Worm (Caenorhabditis elegans): Measurements from ENCODE around the gene nhr-76.

nhr-76 gene

ce11 chrIV:653138-653848 is 26.0 kb downstream of the nhr-76 start, which contains the start of gene K11H12.1:
Gene K11H12.1 (minus strand): TSS chrIV:653421.
- TF ChIP-seq ztf-29 (GFP tag; IDR thresholded peaks at IDR 0.05) (no peak), cog-1 (tag; optimal IDR thresholded peaks at IDR 0.05) (no peak), med-1 (GFP tag; optimal IDR thresholded peaks at IDR 0.05; ENCODE audit: insufficient read depth) (no peak), flt-1 (GFP tag; IDR thresholded peaks at IDR 0.05) (no peak), ztf-23 (GFP tag; IDR thresholded peaks at IDR 0.05) (no peak), klf-2 (GFP tag; conservative IDR thresholded peaks at IDR 0.05) (no peak), ref-1 (GFP tag; conservative IDR thresholded peaks at IDR 0.05) (no peak), tab-1 (GFP tag; IDR thresholded peaks at IDR 0.05) (no peak), T22C8.4 (GFP tag; IDR thresholded peaks at IDR 0.05) (no peak)

- TF ChIP-seq ztf-29 (GFP tag; IDR thresholded peaks at IDR 0.05) (peak; percentile 94), flt-1 (GFP tag; IDR thresholded peaks at IDR 0.05) (peak; percentile 96), T22C8.4 (GFP tag; IDR thresholded peaks at IDR 0.05) (peak; percentile 81), tab-1 (GFP tag; IDR thresholded peaks at IDR 0.05) (peak; percentile 87), klf-2 (GFP tag; conservative IDR thresholded peaks at IDR 0.05) (peak; percentile 87), ztf-23 (GFP tag; IDR thresholded peaks at IDR 0.05) (peak; percentile 98), med-1 (GFP tag; optimal IDR thresholded peaks at IDR 0.05; ENCODE audit: insufficient read depth) (peak; percentile 47), ref-1 (GFP tag; conservative IDR thresholded peaks at IDR 0.05) (peak; percentile 66), cog-1 (tag; optimal IDR thresholded peaks at IDR 0.05) (peak; percentile 99)
Observed at ce11 chrIV:654526-655440, 27.4 kb downstream of the nhr-76 start, which contains the start of the genes rpl-15 and K11H12.8. Gene rpl-15 (minus strand): TSS chrIV:654576. Gene K11H12.8 (plus strand): TSS chrIV:655390.

DNA sequence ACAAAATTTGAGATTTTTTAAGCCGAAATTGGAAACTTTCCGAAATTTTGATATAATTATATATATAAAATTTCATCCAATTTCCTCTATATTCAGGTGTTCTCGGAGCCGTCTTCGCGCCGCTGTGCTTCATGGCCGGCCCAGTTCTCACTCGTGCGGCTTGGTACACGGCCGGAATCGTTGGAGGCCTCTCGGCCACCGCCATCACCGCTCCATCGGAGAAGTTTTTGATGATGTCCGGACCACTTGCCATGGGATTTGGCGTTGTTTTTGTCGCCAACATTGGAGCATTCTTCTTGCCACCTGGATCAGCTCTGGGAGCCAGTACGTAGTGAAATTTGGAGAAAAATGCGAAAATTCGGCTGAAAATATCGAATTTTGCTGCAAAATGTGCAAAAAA is 29.7 kb downstream of the nhr-76 start:
- no peak for TF ChIP-seq med-1 (GFP tag; optimal IDR thresholded peaks at IDR 0.05; ENCODE audit: insufficient read depth)
- TF ChIP-seq flt-1 (GFP tag; IDR thresholded peaks at IDR 0.05) = no peak
- no peak for TF ChIP-seq T22C8.4 (GFP tag; IDR thresholded peaks at IDR 0.05)
- no peak for TF ChIP-seq ref-1 (GFP tag; conservative IDR thresholded peaks at IDR 0.05)
- TF ChIP-seq ztf-23 (GFP tag; IDR thresholded peaks at IDR 0.05) = no peak
- no peak for TF ChIP-seq klf-2 (GFP tag; conservative IDR thresholded peaks at IDR 0.05)
- no peak for TF ChIP-seq cog-1 (tag; optimal IDR thresholded peaks at IDR 0.05)
- no peak for TF ChIP-seq ztf-29 (GFP tag; IDR thresholded peaks at IDR 0.05)
- no peak for TF ChIP-seq tab-1 (GFP tag; IDR thresholded peaks at IDR 0.05)

DNA sequence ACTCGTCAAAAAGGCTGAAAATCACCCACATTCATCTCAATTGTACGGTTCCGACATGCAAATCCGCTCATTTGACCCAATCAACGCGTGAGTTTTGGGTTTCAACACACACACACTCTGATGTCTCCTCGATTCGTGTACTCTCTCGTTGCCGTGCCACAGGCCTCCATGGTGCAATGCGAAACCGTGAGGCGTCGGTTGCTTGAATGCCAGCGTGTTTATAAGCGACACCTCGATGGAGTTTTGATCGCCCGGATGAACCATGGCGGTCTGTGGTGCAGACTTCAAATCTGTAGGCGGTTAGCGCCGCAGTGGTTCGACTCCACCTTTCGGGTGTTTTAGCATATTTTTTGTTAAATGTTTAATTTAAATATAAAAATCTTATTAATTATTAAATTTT is 30.6 kb downstream of the nhr-76 start:
- TF ChIP-seq med-1 (GFP tag; optimal IDR thresholded peaks at IDR 0.05; ENCODE audit: insufficient read depth) (no peak), cog-1 (tag; optimal IDR thresholded peaks at IDR 0.05) (no peak), ref-1 (GFP tag; conservative IDR thresholded peaks at IDR 0.05) (no peak), T22C8.4 (GFP tag; IDR thresholded peaks at IDR 0.05) (no peak), tab-1 (GFP tag; IDR thresholded peaks at IDR 0.05) (no peak), ztf-23 (GFP tag; IDR thresholded peaks at IDR 0.05) (no peak), ztf-29 (GFP tag; IDR thresholded peaks at IDR 0.05) (no peak), klf-2 (GFP tag; conservative IDR thresholded peaks at IDR 0.05) (no peak), flt-1 (GFP tag; IDR thresholded peaks at IDR 0.05) (no peak)

DNA sequence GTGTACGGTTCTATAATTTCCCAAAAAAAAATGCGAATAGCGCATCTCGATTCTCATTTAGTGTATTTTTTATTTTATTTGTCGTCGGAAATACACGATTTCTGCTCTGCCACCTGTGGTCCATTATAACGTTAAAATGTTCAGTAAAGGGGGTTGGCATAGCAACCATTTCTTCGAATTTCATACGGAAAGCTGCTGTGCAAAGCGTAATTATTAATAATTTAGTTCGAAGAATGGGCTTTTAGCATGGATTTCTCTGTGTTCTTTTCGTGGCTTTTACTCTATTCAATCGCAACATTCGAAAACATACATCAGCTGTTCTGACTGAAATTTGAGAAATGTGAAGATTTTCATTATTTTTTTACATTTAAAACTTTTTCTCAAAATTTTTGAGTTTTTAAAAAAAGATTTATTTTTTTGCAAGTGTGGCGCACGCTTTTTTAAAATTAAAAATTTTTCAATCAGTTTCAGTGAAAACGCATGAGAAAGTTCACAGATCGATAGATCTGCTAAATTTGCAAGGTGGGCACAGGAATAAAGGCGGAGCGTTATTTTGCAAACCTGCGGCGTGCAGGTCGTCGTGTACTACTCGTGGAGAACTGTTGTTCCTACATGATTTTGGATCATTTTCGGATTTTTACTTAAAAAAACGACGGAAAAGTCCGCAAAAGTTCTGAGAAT is 31.3 kb downstream of the nhr-76 start:
- no peak for TF ChIP-seq klf-2 (GFP tag; conservative IDR thresholded peaks at IDR 0.05)
- TF ChIP-seq ztf-29 (GFP tag; IDR thresholded peaks at IDR 0.05) = no peak
- TF ChIP-seq ref-1 (GFP tag; conservative IDR thresholded peaks at IDR 0.05) = no peak
- TF ChIP-seq cog-1 (tag; optimal IDR thresholded peaks at IDR 0.05) = no peak
- no peak for TF ChIP-seq tab-1 (GFP tag; IDR thresholded peaks at IDR 0.05)
- no peak for TF ChIP-seq ztf-23 (GFP tag; IDR thresholded peaks at IDR 0.05)
- TF ChIP-seq flt-1 (GFP tag; IDR thresholded peaks at IDR 0.05) = no peak
- TF ChIP-seq T22C8.4 (GFP tag; IDR thresholded peaks at IDR 0.05) = no peak
- no peak for TF ChIP-seq med-1 (GFP tag; optimal IDR thresholded peaks at IDR 0.05; ENCODE audit: insufficient read depth)

- TF ChIP-seq ref-1 (GFP tag; conservative IDR thresholded peaks at IDR 0.05) = no peak
- TF ChIP-seq cog-1 (tag; optimal IDR thresholded peaks at IDR 0.05) = no peak
- TF ChIP-seq tab-1 (GFP tag; IDR thresholded peaks at IDR 0.05) = no peak
- TF ChIP-seq klf-2 (GFP tag; conservative IDR thresholded peaks at IDR 0.05) = no peak
- TF ChIP-seq T22C8.4 (GFP tag; IDR thresholded peaks at IDR 0.05) = no peak
- no peak for TF ChIP-seq med-1 (GFP tag; optimal IDR thresholded peaks at IDR 0.05; ENCODE audit: insufficient read depth)
- no peak for TF ChIP-seq flt-1 (GFP tag; IDR thresholded peaks at IDR 0.05)
- no peak for TF ChIP-seq ztf-29 (GFP tag; IDR thresholded peaks at IDR 0.05)
- TF ChIP-seq ztf-23 (GFP tag; IDR thresholded peaks at IDR 0.05) = no peak
Observed at ce11 chrIV:659585-659984, 32.2 kb downstream of the nhr-76 start.

DNA sequence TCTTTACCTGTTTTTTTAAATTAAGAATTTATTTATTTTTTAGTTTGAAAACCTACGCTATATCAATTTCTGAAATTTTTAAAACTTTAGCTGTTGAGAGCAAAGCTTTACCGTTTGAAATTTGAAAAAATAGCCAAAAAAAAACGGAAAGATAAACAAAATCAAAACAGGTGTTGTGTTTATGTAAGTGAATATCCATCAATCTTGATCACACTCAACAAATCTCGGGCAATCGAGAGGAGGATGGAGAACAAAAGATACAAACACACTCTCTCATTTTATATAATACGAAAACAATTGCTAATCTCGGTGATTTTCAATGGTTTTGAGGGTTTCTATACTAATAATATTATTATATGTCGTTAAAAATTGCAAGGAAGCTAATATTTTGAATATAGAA is 34.3 kb downstream of the nhr-76 start:
- TF ChIP-seq klf-2 (GFP tag; conservative IDR thresholded peaks at IDR 0.05) (no peak), ref-1 (GFP tag; conservative IDR thresholded peaks at IDR 0.05) (no peak), med-1 (GFP tag; optimal IDR thresholded peaks at IDR 0.05; ENCODE audit: insufficient read depth) (no peak), flt-1 (GFP tag; IDR thresholded peaks at IDR 0.05) (no peak), T22C8.4 (GFP tag; IDR thresholded peaks at IDR 0.05) (no peak), tab-1 (GFP tag; IDR thresholded peaks at IDR 0.05) (no peak), cog-1 (tag; optimal IDR thresholded peaks at IDR 0.05) (no peak), ztf-29 (GFP tag; IDR thresholded peaks at IDR 0.05) (no peak), ztf-23 (GFP tag; IDR thresholded peaks at IDR 0.05) (no peak)

DNA sequence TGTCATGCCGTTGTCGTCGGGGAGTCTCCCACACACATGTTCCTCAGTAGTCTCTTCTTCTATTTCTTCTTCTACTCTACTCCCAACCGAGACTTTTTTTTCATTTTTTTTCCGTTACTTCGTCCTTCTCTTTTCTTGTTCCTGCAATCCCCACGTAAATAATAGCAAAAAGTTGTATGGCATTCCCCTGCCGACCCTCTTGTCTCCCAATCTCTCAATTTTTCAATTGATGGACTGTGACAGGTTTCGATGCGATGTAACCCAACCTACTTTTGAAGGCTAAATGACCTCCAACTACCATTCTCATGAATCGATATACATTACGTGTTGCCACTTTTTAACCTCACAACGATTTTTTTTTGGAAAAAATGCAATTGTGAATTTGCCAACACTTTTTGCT is 36.8 kb downstream of the nhr-76 start:
- TF ChIP-seq ref-1 (GFP tag; conservative IDR thresholded peaks at IDR 0.05) (no peak), ztf-23 (GFP tag; IDR thresholded peaks at IDR 0.05) (no peak), klf-2 (GFP tag; conservative IDR thresholded peaks at IDR 0.05) (no peak), ztf-29 (GFP tag; IDR thresholded peaks at IDR 0.05) (no peak), med-1 (GFP tag; optimal IDR thresholded peaks at IDR 0.05; ENCODE audit: insufficient read depth) (no peak), tab-1 (GFP tag; IDR thresholded peaks at IDR 0.05) (no peak)
